Fruit fly (Drosophila melanogaster): ENCODE data around the gene CG4686.

dm6 chr3R:19873102-19873737 lies 8.9 kb downstream of the CG4686 start:
- no peak for TF ChIP-seq Pif1A (GFP tag; optimal IDR thresholded peaks at IDR 0.05)
- TF ChIP-seq CG8301 (tag; optimal IDR thresholded peaks at IDR 0.05), result no peak
- TF ChIP-seq CG10348 (GFP tag; IDR thresholded peaks at IDR 0.05), result no peak
